Worm (Caenorhabditis elegans) whole organism, L1 larva: ENCODE measurements around the gene col-74.

ENCODE experiments used
- C04F5.9 ChIP-seq: sonication (generic microtip); optimal IDR thresholded peaks from 2 replicates; lab custom pipeline; 2016; ENCODE audit warnings: missing genetic modification characterization, missing compliant biosample characterization
- F16B12.6 ChIP-seq: fragments of 150-350 bp; optimal IDR thresholded peaks from 2 replicates; lab custom pipeline; 2014; ENCODE audit warnings: missing biosample characterization, missing genetic modification characterization
- Y116A8C.19 ChIP-seq: sonication (generic microtip); optimal IDR thresholded peaks from 2 replicates; lab custom pipeline; 2016; ENCODE audit warnings: missing compliant biosample characterization, missing genetic modification characterization, borderline replicate concordance
- aly-2 ChIP-seq: fragments of 150-350 bp; optimal IDR thresholded peaks from 2 replicates; lab custom pipeline; 2014; ENCODE audit warnings: missing biosample characterization, missing genetic modification characterization
- ama-1 ChIP-seq: fragments of 150-350 bp; optimal IDR thresholded peaks from 2 replicates; lab custom pipeline; 2014
- ceh-8 ChIP-seq: fragments of 200-800 bp; sonication (Bioruptor generic); optimal IDR thresholded peaks from 2 replicates; lab custom pipeline; 2018; ENCODE audit warnings: mild to moderate bottlenecking, missing genetic modification characterization, moderate library complexity, missing compliant biosample characterization
- ceh-88 ChIP-seq: fragments of 200-800 bp; sonication (Bioruptor generic); IDR thresholded peaks from 2 replicates; pipeline ENCODE4 v1.3.6; 2022; ENCODE audit warnings: missing genetic modification characterization, missing compliant biosample characterization
- ces-1 ChIP-seq: fragments of 150-350 bp; optimal IDR thresholded peaks from 2 replicates; lab custom pipeline; 2014; ENCODE audit warnings: missing biosample characterization, missing genetic modification reagents, missing genetic modification characterization
- dpl-1 ChIP-seq, 3 experiments: fragments of 150-350 bp in 2 of 3; sonication (generic microtip) in 1 of 3; optimal IDR thresholded peaks; 2 replicates each; lab custom pipeline; 2014 to 2017; ENCODE audit warnings: missing biosample characterization in 3 of 3, missing genetic modification characterization in 3 of 3, missing genetic modification reagents in 3 of 3
- efl-1 ChIP-seq, 4 experiments: fragments of 150-350 bp; optimal IDR thresholded peaks in 3 of 4; peaks in 1 of 4; 1 replicate in 1 of 4; 2 replicates in 3 of 4; lab custom pipeline; 2014; ENCODE audit warnings: missing biosample characterization in 2 of 4, missing genetic modification characterization in 2 of 4, missing genetic modification reagents in 2 of 4
- egl-13 ChIP-seq: sonication (generic microtip); optimal IDR thresholded peaks from 2 replicates; lab custom pipeline; 2016; ENCODE audit warnings: missing genotype, missing genetic modification reagents, missing genetic modification characterization, missing compliant biosample characterization
- elt-2 ChIP-seq: sonication (generic microtip); optimal IDR thresholded peaks from 2 replicates; lab custom pipeline; 2016; ENCODE audit warnings: missing genetic modification characterization, mild to moderate bottlenecking, inconsistent platforms, missing compliant biosample characterization, missing genetic modification reagents
- elt-3 ChIP-seq, 6 experiments: fragments of 150-350 bp in 1 of 6; sonication (generic microtip); optimal IDR thresholded peaks; 2 replicates each; lab custom pipeline; 2017 to 2018; ENCODE audit warnings: missing biosample characterization in 6 of 6, missing genetic modification characterization in 6 of 6, inconsistent platforms in 1 of 6
- fkh-4 ChIP-seq: sonication (generic microtip); optimal IDR thresholded peaks from 2 replicates; lab custom pipeline; 2016; ENCODE audit warnings: missing compliant biosample characterization, missing genetic modification characterization, borderline replicate concordance
- hlh-17 ChIP-seq: fragments of 200-800 bp; sonication (Bioruptor generic); optimal IDR thresholded peaks from 2 replicates; lab custom pipeline; 2018; ENCODE audit warnings: missing genetic modification characterization, mild to moderate bottlenecking, missing compliant biosample characterization, moderate library complexity, borderline replicate concordance
- hlh-4 ChIP-seq: sonication (generic microtip); optimal IDR thresholded peaks from 2 replicates; lab custom pipeline; 2016; ENCODE audit warnings: mild to moderate bottlenecking, missing genetic modification characterization, missing compliant biosample characterization
- isw-1 ChIP-seq: fragments of 200-800 bp; sonication (Bioruptor generic); IDR thresholded peaks from 2 replicates; pipeline ENCODE4 v1.3.6; 2022; ENCODE audit warnings: missing genetic modification characterization, missing compliant biosample characterization
- jun-1 ChIP-seq: fragments of 150-350 bp; optimal IDR thresholded peaks from 2 replicates; lab custom pipeline; 2014; ENCODE audit warnings: missing biosample characterization, missing genetic modification reagents, missing genetic modification characterization
- lin-15B ChIP-seq: fragments of 150-350 bp; sonication (generic microtip); optimal IDR thresholded peaks from 3 replicates; lab custom pipeline; 2014; ENCODE audit warnings: missing biosample characterization, missing genetic modification characterization
- lin-35 ChIP-seq, 2 experiments: fragments of 150-350 bp; optimal IDR thresholded peaks; 2 replicates each; lab custom pipeline; 2014; ENCODE audit warnings: missing biosample characterization in 2 of 2, missing genetic modification characterization in 2 of 2, missing genetic modification reagents in 2 of 2
- lir-3 ChIP-seq: sonication (generic microtip); optimal IDR thresholded peaks from 2 replicates; lab custom pipeline; 2016; ENCODE audit warnings: mild to moderate bottlenecking, missing genetic modification characterization, moderate library complexity, missing compliant biosample characterization; ENCODE audit not compliant: poor library complexity
- mdl-1 ChIP-seq, 2 experiments: fragments of 150-350 bp; optimal IDR thresholded peaks; 2 replicates each; lab custom pipeline; 2014 to 2017; ENCODE audit warnings: missing biosample characterization in 2 of 2, missing genetic modification characterization in 2 of 2, inconsistent platforms in 1 of 2
- mep-1 ChIP-seq: fragments of 150-350 bp; optimal IDR thresholded peaks from 2 replicates; lab custom pipeline; 2014; ENCODE audit warnings: missing biosample characterization, missing genetic modification characterization
- nhr-47 ChIP-seq: sonication (generic microtip); optimal IDR thresholded peaks from 2 replicates; lab custom pipeline; 2016; ENCODE audit warnings: mild to moderate bottlenecking, missing genetic modification characterization, moderate library complexity, missing compliant biosample characterization
- nhr-77 ChIP-seq: fragments of 150-350 bp; optimal IDR thresholded peaks from 2 replicates; lab custom pipeline; 2014; ENCODE audit warnings: missing biosample characterization, missing genetic modification characterization
- nhr-90 ChIP-seq: sonication (generic microtip); optimal IDR thresholded peaks from 2 replicates; lab custom pipeline; 2016; ENCODE audit warnings: mild to moderate bottlenecking, missing genetic modification characterization, missing compliant biosample characterization; ENCODE audit not compliant: poor library complexity
- pax-3 ChIP-seq: fragments of 200-800 bp; sonication (Bioruptor generic); optimal IDR thresholded peaks from 2 replicates; lab custom pipeline; 2018; ENCODE audit warnings: mild to moderate bottlenecking, missing genetic modification characterization, moderate library complexity, missing compliant biosample characterization
- skn-1 ChIP-seq: fragments of 150-350 bp; optimal IDR thresholded peaks from 2 replicates; lab custom pipeline; 2014; ENCODE audit warnings: missing biosample characterization, missing genetic modification characterization
- snpc-4 ChIP-seq: fragments of 150-350 bp; optimal IDR thresholded peaks from 2 replicates; lab custom pipeline; 2014; ENCODE audit warnings: missing biosample characterization, missing genetic modification characterization
- sox-4 ChIP-seq: sonication (generic microtip); optimal IDR thresholded peaks from 2 replicates; lab custom pipeline; 2016; ENCODE audit warnings: missing genetic modification characterization, missing compliant biosample characterization
- swsn-7 ChIP-seq: sonication (generic microtip); optimal IDR thresholded peaks from 2 replicates; lab custom pipeline; 2016; ENCODE audit warnings: missing genetic modification characterization, missing compliant biosample characterization
- unc-62 ChIP-seq: fragments of 150-350 bp; optimal IDR thresholded peaks from 2 replicates; lab custom pipeline; 2014; ENCODE audit warnings: missing biosample characterization, missing genetic modification reagents, missing genetic modification characterization
- unc-98 ChIP-seq: fragments of 200-800 bp; sonication (Bioruptor generic); IDR thresholded peaks from 2 replicates; pipeline ENCODE4 v1.3.6; 2022; ENCODE audit warnings: missing genetic modification characterization, missing compliant biosample characterization
- zag-1 ChIP-seq: fragments of 150-350 bp; optimal IDR thresholded peaks from 2 replicates; lab custom pipeline; 2014; ENCODE audit warnings: missing biosample characterization, missing genetic modification characterization
- zip-4 ChIP-seq: fragments of 200-800 bp; sonication (Bioruptor generic); optimal IDR thresholded peaks from 2 replicates; lab custom pipeline; 2018; ENCODE audit warnings: mild to moderate bottlenecking, missing genetic modification characterization, moderate library complexity, missing compliant biosample characterization

Gene col-74

ce11 chrII:5799553-5799952 lies 30.6 kb upstream of the col-74 start, which contains the start of gene K05F1.8:
TSS of gene K05F1.8 (minus strand) at chrII:5799653.
- TF ChIP-seq nhr-77 (tag; lab: Kevin White, UChicago) (no peak), hlh-17 (GFP tag; lab: Kevin White, UChicago) (no peak), snpc-4 (tag; lab: Kevin White, UChicago) (no peak), mep-1 (tag; lab: Kevin White, UChicago) (no peak), zip-4 (no peak), ces-1 (GFP tag; lab: Kevin White, UChicago) (no peak), nhr-90 (no peak), lin-35 (GFP tag; optimal IDR thresholded peaks at IDR 0.05; lab: Kevin White, UChicago) (no peak), efl-1 (optimal IDR thresholded peaks at IDR 0.05; lab: Kevin White, UChicago) (no peak), efl-1 (GFP tag; optimal IDR thresholded peaks at IDR 0.05 in 1 of 2; lab: Kevin White, UChicago) (no peak), dpl-1 (GFP tag; optimal IDR thresholded peaks at IDR 0.05; lab: Kevin White, UChicago) (no peak), egl-13 (tag; lab: Kevin White, UChicago) (no peak)

ce11 chrII:5801075-5801474 lies 29.1 kb upstream of the col-74 start, which contains the start of the genes K05F1.9 and K05F1.1:
TSS of gene K05F1.9 (minus strand) at chrII:5801175.
TSS of gene K05F1.1 (plus strand) at chrII:5801382.
- no peak for TF ChIP-seq ceh-88 (GFP tag; lab: Robert Waterston, UW)
- no peak for TF ChIP-seq elt-3 (tag; optimal IDR thresholded peaks at IDR 0.05; lab: Kevin White, UChicago)
- no peak for TF ChIP-seq mdl-1 (tag; optimal IDR thresholded peaks at IDR 0.05; lab: Kevin White, UChicago)
- TF ChIP-seq pax-3 (tag; lab: Kevin White, UChicago), result no peak
- no peak for TF ChIP-seq Y116A8C.19 (tag; lab: Kevin White, UChicago)
- no peak for TF ChIP-seq fkh-4 (tag; lab: Kevin White, UChicago)
- no peak for TF ChIP-seq nhr-47 (tag; lab: Kevin White, UChicago)
- no peak for TF ChIP-seq ama-1 (lab: Kevin White, UChicago)
- no peak for TF ChIP-seq isw-1
- no peak for TF ChIP-seq zag-1
- TF ChIP-seq hlh-4 (tag; lab: Kevin White, UChicago), result no peak
- TF ChIP-seq swsn-7 (tag; lab: Kevin White, UChicago), result no peak
- TF ChIP-seq unc-98 (GFP tag; lab: Robert Waterston, UW), result no peak
- TF ChIP-seq ceh-8 (GFP tag; lab: Kevin White, UChicago), result no peak
- TF ChIP-seq nhr-77 (tag; lab: Kevin White, UChicago), result no peak
- no peak for TF ChIP-seq lin-15B (tag; lab: Kevin White, UChicago)
- no peak for TF ChIP-seq jun-1 (tag; lab: Kevin White, UChicago)
- TF ChIP-seq skn-1 (tag; lab: Kevin White, UChicago), result no peak

DNA sequence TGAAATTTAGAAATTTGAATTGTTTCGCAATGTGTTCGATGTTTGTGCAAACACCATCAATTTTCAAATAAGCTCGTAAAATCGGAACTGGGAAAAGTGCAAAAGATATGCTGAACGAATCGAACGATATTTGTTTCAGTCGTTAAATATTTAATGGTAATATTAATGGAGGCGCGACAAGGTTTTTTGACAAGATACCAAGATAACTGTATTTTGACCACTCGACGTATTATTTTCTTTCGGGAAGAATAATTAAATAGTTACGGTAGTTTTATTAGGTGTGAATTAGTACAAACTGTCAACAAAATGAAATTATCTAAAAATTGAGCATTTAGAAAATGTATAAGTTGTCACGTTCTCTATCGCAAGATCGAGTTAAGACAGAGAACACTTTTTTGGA lies 25.9 kb upstream of the col-74 start:
- TF ChIP-seq nhr-90, result no peak
- TF ChIP-seq unc-62, result no peak
- TF ChIP-seq elt-2 (tag; lab: Kevin White, UChicago), result no peak
- no peak for TF ChIP-seq ceh-88 (GFP tag; lab: Robert Waterston, UW)
- no peak for TF ChIP-seq F16B12.6 (tag; lab: Kevin White, UChicago)
- TF ChIP-seq skn-1 (tag; lab: Kevin White, UChicago), result no peak
- TF ChIP-seq lir-3 (tag; lab: Kevin White, UChicago), result no peak
- TF ChIP-seq unc-98 (GFP tag; lab: Robert Waterston, UW), result no peak
- TF ChIP-seq lin-15B (tag; lab: Kevin White, UChicago), result no peak
- no peak for TF ChIP-seq aly-2 (tag; lab: Kevin White, UChicago)
- no peak for TF ChIP-seq sox-4 (tag; lab: Kevin White, UChicago)
- TF ChIP-seq C04F5.9 (tag; lab: Kevin White, UChicago), result no peak
- no peak for TF ChIP-seq zag-1

- TF ChIP-seq efl-1 (optimal IDR thresholded peaks at IDR 0.05; lab: Kevin White, UChicago) (no peak), efl-1 (GFP tag; optimal IDR thresholded peaks at IDR 0.05 in 1 of 2; lab: Kevin White, UChicago) (peak in 1 of 2 experiments; percentile 51), zag-1 (no peak), elt-2 (tag; lab: Kevin White, UChicago) (peak; percentile 64)
Observed at ce11 chrII:5805303-5805702, 24.9 kb upstream of the col-74 start, which contains the start of gene K05F1.10. TSS of gene K05F1.10 (minus strand) at chrII:5805473.
